Worm (Caenorhabditis elegans): ENCODE results near the gene cav-2.

cav-2 gene

ce11 chrV:13578637-13579036, 21.7 kb downstream of the cav-2 start, which contains the start of gene C50B8.6:
Gene C50B8.6, plus strand, starts transcription at chrV:13578972.
- TF ChIP-seq lin-39 (tag; optimal IDR thresholded peaks at IDR 0.05) (no peak), elt-2 (tag; optimal IDR thresholded peaks at IDR 0.05) (peak; percentile 39)

DNA sequence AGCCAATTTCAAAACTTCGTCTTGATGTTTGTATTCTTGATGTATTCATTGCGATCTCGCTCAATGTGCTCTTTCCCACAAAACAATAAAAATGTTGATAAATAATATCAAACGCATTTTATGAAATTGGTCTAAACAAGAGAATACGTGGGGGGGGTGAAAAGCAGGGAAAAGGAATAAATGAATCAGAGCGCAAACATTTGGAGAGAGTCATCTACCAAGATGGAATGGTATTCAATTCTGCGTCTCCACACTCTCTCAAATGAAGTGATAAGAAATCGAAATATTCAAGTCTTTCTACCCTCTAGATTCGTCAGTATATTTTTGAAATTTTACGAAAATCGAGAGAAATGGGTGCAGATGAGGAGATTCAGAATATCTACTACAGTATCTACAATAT, 23.8 kb downstream of the cav-2 start, which contains the start of gene C50B8.5:
Gene C50B8.5 (plus strand): TSS at position 273 of the 400 bp plus-strand sequence.
- TF ChIP-seq elt-2 (tag; optimal IDR thresholded peaks at IDR 0.05) = peak; percentile 42
- TF ChIP-seq C04F5.9 (tag; optimal IDR thresholded peaks at IDR 0.05) = no peak

- TF ChIP-seq ceh-82 (tag; optimal IDR thresholded peaks at IDR 0.05) (no peak), xbp-1 (tag; optimal IDR thresholded peaks at IDR 0.05) (no peak), lin-14 (GFP tag; optimal IDR thresholded peaks at IDR 0.05) (no peak), nhr-19 (GFP tag; conservative IDR thresholded peaks at IDR 0.05) (no peak), lin-13 (GFP tag; optimal IDR thresholded peaks at IDR 0.05) (no peak), irx-1 (tag; optimal IDR thresholded peaks at IDR 0.05) (no peak)
These were observed 27.6 kb downstream of the cav-2 start, which contains the start of gene F53F4.1 for ce11 chrV:13584484-13584883. Gene F53F4.1, plus strand, starts transcription at chrV:13584784.

- no peak for TF ChIP-seq skn-1 (tag; optimal IDR thresholded peaks at IDR 0.05)
- TF ChIP-seq nhr-76 (tag; optimal IDR thresholded peaks at IDR 0.05) = no peak
- no peak for TF ChIP-seq aha-1 (tag; optimal IDR thresholded peaks at IDR 0.05)
- no peak for TF ChIP-seq lin-13 (GFP tag; optimal IDR thresholded peaks at IDR 0.05)
- TF ChIP-seq sup-37 (GFP tag; optimal IDR thresholded peaks at IDR 0.05) = no peak
- TF ChIP-seq snu-23 (GFP tag; optimal IDR thresholded peaks at IDR 0.05) = no peak
- no peak for TF ChIP-seq unc-30 (tag; optimal IDR thresholded peaks at IDR 0.05)
These were observed 31.0 kb downstream of the cav-2 start, which contains the start of gene F53F4.17 for ce11 chrV:13587902-13588301. Gene F53F4.17, plus strand, starts transcription at chrV:13588202.

ce11 chrV:13589494-13590176, 32.7 kb downstream of the cav-2 start, which contains the start of the genes F53F4.2 and F53F4.18:
Gene F53F4.2, minus strand, starts transcription at chrV:13589594.
Gene F53F4.18, plus strand, starts transcription at chrV:13590126.
- no peak for TF ChIP-seq vab-15 (tag; optimal IDR thresholded peaks at IDR 0.05)

- TF ChIP-seq unc-86 (tag; optimal IDR thresholded peaks at IDR 0.05) = no peak
- no peak for TF ChIP-seq elt-3 (tag; optimal IDR thresholded peaks at IDR 0.05)
- TF ChIP-seq ztf-11 (tag; optimal IDR thresholded peaks at IDR 0.05) = no peak
- no peak for TF ChIP-seq ama-1 (optimal IDR thresholded peaks at IDR 0.05)
- no peak for TF ChIP-seq unc-62 (GFP tag; optimal IDR thresholded peaks at IDR 0.05)
- no peak for TF ChIP-seq fkh-10 (GFP tag; optimal IDR thresholded peaks at IDR 0.05)
- no peak for TF ChIP-seq hlh-4 (tag; optimal IDR thresholded peaks at IDR 0.05)
- TF ChIP-seq C04F5.9 (tag; optimal IDR thresholded peaks at IDR 0.05) = no peak
- peak; percentile 58 for TF ChIP-seq rnt-1 (tag; optimal IDR thresholded peaks at IDR 0.05)
- TF ChIP-seq lin-35 (GFP tag; optimal IDR thresholded peaks at IDR 0.05) = peak; percentile 47 to 52
- TF ChIP-seq alr-1 (tag; optimal IDR thresholded peaks at IDR 0.05; ENCODE audit: borderline replicate concordance) = no peak
- TF ChIP-seq ceh-90 (tag; optimal IDR thresholded peaks at IDR 0.05) = no peak
- TF ChIP-seq swsn-7 (tag; optimal IDR thresholded peaks at IDR 0.05) = peak; percentile 57
- TF ChIP-seq aha-1 (tag; optimal IDR thresholded peaks at IDR 0.05) = no peak
- no peak for TF ChIP-seq mef-2 (tag; optimal IDR thresholded peaks at IDR 0.05)
- peak; percentile 46 to 53 for TF ChIP-seq lsy-2 (tag; optimal IDR thresholded peaks at IDR 0.05)
- TF ChIP-seq xbp-1 (tag; optimal IDR thresholded peaks at IDR 0.05) = peak; percentile 46
- TF ChIP-seq lin-15B (tag; optimal IDR thresholded peaks at IDR 0.05) = peak; percentile 57
- no peak for TF ChIP-seq skn-1 (tag; optimal IDR thresholded peaks at IDR 0.05)
- TF ChIP-seq unc-130 (tag; optimal IDR thresholded peaks at IDR 0.05) = no peak
- TF ChIP-seq nhr-85 (tag) = peak; percentile 32
- TF ChIP-seq mep-1 (tag; optimal IDR thresholded peaks at IDR 0.05) = peak; percentile 63
- TF ChIP-seq ceh-63 (GFP tag; optimal IDR thresholded peaks at IDR 0.05) = no peak
- no peak for TF ChIP-seq lin-14 (GFP tag; optimal IDR thresholded peaks at IDR 0.05)
- TF ChIP-seq blmp-1 (tag; optimal IDR thresholded peaks at IDR 0.05) = peak; percentile 37
- TF ChIP-seq sox-4 (tag; optimal IDR thresholded peaks at IDR 0.05) = no peak
- TF ChIP-seq ztf-4 (tag; optimal IDR thresholded peaks at IDR 0.05) = no peak
- TF ChIP-seq elt-2 (tag; optimal IDR thresholded peaks at IDR 0.05) = no peak
- TF ChIP-seq nhr-28 (tag; optimal IDR thresholded peaks at IDR 0.05) = no peak
- no peak for TF ChIP-seq sptf-1 (tag; optimal IDR thresholded peaks at IDR 0.05)
These were observed 34.7 kb downstream of the cav-2 start, which contains the start of gene tbcb-1 for ce11 chrV:13591504-13592174. Gene tbcb-1, plus strand, starts transcription at chrV:13592124.

All from whole organism, L1 larva.